Worm (Caenorhabditis elegans) whole organism, late embryonic: Measurements from ENCODE around the gene T01G6.10.

Experiments used
- K02D7.2 ChIP-seq: sonication (generic microtip); optimal IDR thresholded peaks from 2 replicates; lab custom pipeline; 2017; ENCODE audit warnings: mild to moderate bottlenecking, missing genetic modification characterization, missing compliant biosample characterization
- K09A11.1 ChIP-seq: sonication (generic microtip); optimal IDR thresholded peaks from 2 replicates; lab custom pipeline; 2017; ENCODE audit warnings: antibody characterized with exemption, mild to moderate bottlenecking, missing genetic modification characterization, missing compliant biosample characterization; ENCODE audit not compliant: insufficient read depth
- ceh-6 ChIP-seq: fragments of 200-800 bp; sonication (Bioruptor generic); optimal IDR thresholded peaks from 2 replicates; lab custom pipeline; 2018; ENCODE audit warnings: mild to moderate bottlenecking, missing genetic modification characterization, missing compliant biosample characterization
- fax-1 ChIP-seq: sonication (generic microtip); optimal IDR thresholded peaks from 2 replicates; lab custom pipeline; 2016; ENCODE audit warnings: missing genotype, missing genetic modification characterization, missing compliant biosample characterization
- hlh-30 ChIP-seq: sonication (generic microtip); optimal IDR thresholded peaks from 2 replicates; lab custom pipeline; 2017; ENCODE audit warnings: antibody characterized with exemption, missing genetic modification characterization, missing compliant biosample characterization; ENCODE audit not compliant: insufficient read depth
- unc-86 ChIP-seq: sonication (generic microtip); optimal IDR thresholded peaks from 2 replicates; lab custom pipeline; 2016; ENCODE audit warnings: missing genetic modification characterization, missing compliant biosample characterization

ce11 chrV:543169-543568, 40.1 kb upstream of the T01G6.10 start, which contains the start of gene C14C6.3:
- no peak for TF ChIP-seq K09A11.1 (tag; lab: Kevin White, UChicago)
- TF ChIP-seq hlh-30 (tag; lab: Kevin White, UChicago): no peak
- TF ChIP-seq K02D7.2 (tag; lab: Kevin White, UChicago): no peak
- no peak for TF ChIP-seq unc-86
- TF ChIP-seq fax-1 (tag; lab: Kevin White, UChicago): no peak
- no peak for TF ChIP-seq ceh-6 (GFP tag; lab: Kevin White, UChicago)
